Fruit fly (Drosophila melanogaster) whole organism, embryonic: Measurements from ENCODE around the gene pod1.

ENCODE experiments used
- Ada2b ChIP-seq: fragments of 200-800 bp; sonication (Bioruptor generic); IDR thresholded peaks from 2 replicates; pipeline ENCODE4 v1.3.6; 2022; ENCODE audit warnings: missing biosample characterization, missing genetic modification characterization
- CG11723 ChIP-seq: fragments of 200-800 bp; sonication (Bioruptor generic); optimal IDR thresholded peaks from 2 replicates; lab custom pipeline; 2017; ENCODE audit warnings: missing biosample characterization, mild to moderate bottlenecking, missing genetic modification characterization
- CG1233 ChIP-seq: fragments of 200-800 bp; sonication (Bioruptor generic); optimal IDR thresholded peaks from 4 replicates; lab custom pipeline; 2018; ENCODE audit warnings: missing biosample characterization, mild to moderate bottlenecking, missing genetic modification characterization
- CG12659 ChIP-seq: fragments of 200-800 bp; sonication (Bioruptor generic); optimal IDR thresholded peaks from 3 replicates; lab custom pipeline; 2017; ENCODE audit warnings: mild to moderate bottlenecking, missing biosample characterization, missing genetic modification reagents, missing genetic modification characterization
- CG12769 ChIP-seq: fragments of 200-800 bp; sonication (Bioruptor generic); optimal IDR thresholded peaks from 2 replicates; lab custom pipeline; 2019; ENCODE audit warnings: missing biosample characterization, mild to moderate bottlenecking, missing genetic modification characterization, moderate library complexity
- CG13123 ChIP-seq: fragments of 200-800 bp; sonication (Bioruptor generic); optimal IDR thresholded peaks from 2 replicates; lab custom pipeline; 2016; ENCODE audit warnings: missing biosample characterization, missing genetic modification characterization
- CG1647 ChIP-seq: fragments of 200-800 bp; sonication (Bioruptor generic); optimal IDR thresholded peaks from 3 replicates; lab custom pipeline; 2016; ENCODE audit warnings: missing biosample characterization, missing genetic modification characterization
- CG17385 ChIP-seq: fragments of 200-800 bp; sonication (Bioruptor generic); optimal IDR thresholded peaks from 3 replicates; lab custom pipeline; 2018; ENCODE audit warnings: missing biosample characterization, mild to moderate bottlenecking, missing genetic modification characterization
- CG18764 ChIP-seq: fragments of 200-800 bp; sonication (Bioruptor generic); optimal IDR thresholded peaks from 3 replicates; lab custom pipeline; 2016; ENCODE audit warnings: missing biosample characterization, missing genetic modification characterization
- CG2116 ChIP-seq: fragments of 200-800 bp; sonication (Bioruptor generic); optimal IDR thresholded peaks from 3 replicates; lab custom pipeline; 2018; ENCODE audit warnings: missing biosample characterization, mild to moderate bottlenecking, missing genetic modification characterization
- CG2199 ChIP-seq: fragments of 200-800 bp; sonication (Bioruptor generic); IDR thresholded peaks from 3 replicates; pipeline ENCODE4 v1.3.6; 2022; ENCODE audit warnings: missing biosample characterization, missing genetic modification characterization
- CG2712 ChIP-seq: fragments of 200-800 bp; optimal IDR thresholded peaks from 3 replicates; lab custom pipeline; 2019; ENCODE audit warnings: missing biosample characterization, mild to moderate bottlenecking, missing genetic modification characterization, moderate library complexity
- CG2889 ChIP-seq: fragments of 200-800 bp; sonication (Bioruptor generic); IDR thresholded peaks from 3 replicates; pipeline ENCODE4 v1.3.6; 2022; ENCODE audit warnings: missing biosample characterization, missing genetic modification characterization
- CG32767 ChIP-seq: fragments of 200-800 bp; sonication (Bioruptor generic); IDR thresholded peaks from 2 replicates; pipeline ENCODE4 v1.3.6; 2022; ENCODE audit warnings: missing biosample characterization, missing genetic modification characterization
- CG33557 ChIP-seq: fragments of 200-800 bp; sonication (Bioruptor generic); optimal IDR thresholded peaks from 2 replicates; lab custom pipeline; 2019; ENCODE audit warnings: missing biosample characterization, mild to moderate bottlenecking, missing genetic modification characterization, moderate library complexity
- CG34224 ChIP-seq: fragments of 200-800 bp; sonication (Bioruptor generic); IDR thresholded peaks from 3 replicates; pipeline ENCODE4 v1.3.6; 2022; ENCODE audit warnings: missing biosample characterization, missing genetic modification characterization; ENCODE audit not compliant: partially characterized antibody
- CG3838 ChIP-seq: fragments of 200-800 bp; sonication (Bioruptor generic); optimal IDR thresholded peaks from 3 replicates; lab custom pipeline; 2016; ENCODE audit warnings: missing biosample characterization, missing genetic modification characterization
- CG3995 ChIP-seq: fragments of 200-800 bp; sonication (Bioruptor generic); optimal IDR thresholded peaks from 3 replicates; lab custom pipeline; 2016; ENCODE audit warnings: missing biosample characterization, missing genetic modification characterization
- CG43689 ChIP-seq: fragments of 200-800 bp; sonication (Bioruptor generic); IDR thresholded peaks from 2 replicates; pipeline ENCODE4 v1.3.6; 2022; ENCODE audit warnings: missing biosample characterization, missing genetic modification characterization
- CG4617 ChIP-seq: fragments of 200-800 bp; sonication (Bioruptor generic); optimal IDR thresholded peaks from 3 replicates; lab custom pipeline; 2016; ENCODE audit warnings: missing biosample characterization, missing genetic modification characterization, borderline replicate concordance
- CG4730 ChIP-seq: fragments of 200-800 bp; sonication (Bioruptor generic); IDR thresholded peaks from 2 replicates; pipeline ENCODE4 v1.3.6; 2022; ENCODE audit warnings: missing biosample characterization, missing genetic modification characterization
- CG7987 ChIP-seq: fragments of 200-800 bp; sonication (Bioruptor generic); optimal IDR thresholded peaks from 2 replicates; lab custom pipeline; 2018; ENCODE audit warnings: missing biosample characterization, mild to moderate bottlenecking, missing genetic modification characterization, moderate library complexity
- CG8924 ChIP-seq: fragments of 200-800 bp; optimal IDR thresholded peaks from 3 replicates; lab custom pipeline; 2019; ENCODE audit warnings: missing biosample characterization, mild to moderate bottlenecking, missing genetic modification characterization, moderate library complexity
- D ChIP-seq, 2 experiments: fragments of 200-800 bp in 1 of 2; fragments of >200 bp in 1 of 2; sonication (Bioruptor generic) in 1 of 2; optimal IDR thresholded peaks; 2 replicates in 1 of 2; 3 replicates in 1 of 2; lab custom pipeline; 2017; ENCODE audit warnings: mild to moderate bottlenecking in 1 of 2, missing biosample characterization in 1 of 2, missing genetic modification characterization in 1 of 2, missing genetic modification reagents in 1 of 2
- D19B ChIP-seq: fragments of 200-800 bp; sonication (Bioruptor generic); optimal IDR thresholded peaks from 2 replicates; lab custom pipeline; 2017; ENCODE audit warnings: missing biosample characterization, mild to moderate bottlenecking, missing genetic modification characterization
- Dip2 ChIP-seq: fragments of 200-800 bp; sonication (Bioruptor generic); IDR thresholded peaks from 2 replicates; pipeline ENCODE4 v1.3.6; 2022; ENCODE audit warnings: missing biosample characterization, missing genetic modification characterization
- HmgZ ChIP-seq: fragments of 200-800 bp; sonication (Bioruptor generic); optimal IDR thresholded peaks from 2 replicates; lab custom pipeline; 2018; ENCODE audit warnings: missing biosample characterization, mild to moderate bottlenecking, missing genetic modification characterization
- Lpt ChIP-seq: fragments of >200 bp; optimal IDR thresholded peaks from 2 replicates; lab custom pipeline; 2018; ENCODE audit warnings: missing biosample characterization, missing genetic modification characterization
- Meics ChIP-seq: fragments of 200-800 bp; sonication (Bioruptor generic); optimal IDR thresholded peaks from 2 replicates; lab custom pipeline; 2017; ENCODE audit warnings: missing biosample characterization, mild to moderate bottlenecking, missing genetic modification characterization
- NC2β ChIP-seq: fragments of 200-800 bp; sonication (Bioruptor generic); optimal IDR thresholded peaks from 2 replicates; lab custom pipeline; 2016; ENCODE audit warnings: missing biosample characterization, missing genetic modification characterization
- Optix ChIP-seq: fragments of 200-800 bp; sonication (Bioruptor generic); IDR thresholded peaks from 3 replicates; pipeline ENCODE4 v1.3.6; 2022; ENCODE audit warnings: missing biosample characterization, missing genetic modification characterization
- Pdp1 ChIP-seq, 2 experiments: fragments of 200-800 bp; sonication (Bioruptor generic); optimal IDR thresholded peaks; 3 replicates each; lab custom pipeline; 2016; ENCODE audit warnings: missing biosample characterization in 2 of 2, missing genetic modification characterization in 2 of 2, mild to moderate bottlenecking in 1 of 2, moderate library complexity in 1 of 2
- Sox102F ChIP-seq: fragments of 200-800 bp; sonication (Bioruptor generic); optimal IDR thresholded peaks from 2 replicates; lab custom pipeline; 2018; ENCODE audit warnings: missing biosample characterization, mild to moderate bottlenecking, missing genetic modification characterization, moderate library complexity
- Ssrp ChIP-seq: fragments of 200-800 bp; sonication (Bioruptor generic); optimal IDR thresholded peaks from 2 replicates; lab custom pipeline; 2018; ENCODE audit warnings: missing biosample characterization, mild to moderate bottlenecking, missing genetic modification characterization, moderate library complexity
- Taf1 ChIP-seq: fragments of 200-800 bp; sonication (Bioruptor generic); IDR thresholded peaks from 2 replicates; pipeline ENCODE4 v1.3.6; 2022; ENCODE audit warnings: missing biosample characterization, missing genetic modification characterization
- aop ChIP-seq: fragments of 200-800 bp; sonication (Bioruptor generic); IDR thresholded peaks from 2 replicates; pipeline ENCODE4 v1.3.6; 2022; ENCODE audit warnings: missing biosample characterization, missing genetic modification characterization
- bigmax ChIP-seq: fragments of 200-800 bp; sonication (Bioruptor generic); optimal IDR thresholded peaks from 2 replicates; lab custom pipeline; 2018; ENCODE audit warnings: missing biosample characterization, mild to moderate bottlenecking, missing genetic modification characterization
- cad ChIP-seq: fragments of >200 bp; optimal IDR thresholded peaks from 2 replicates; lab custom pipeline; 2017; ENCODE audit warnings: missing biosample characterization, missing genetic modification characterization
- chinmo ChIP-seq: fragments of 200-800 bp; sonication (Bioruptor generic); IDR thresholded peaks from 4 replicates; pipeline ENCODE4 v1.3.6; 2022; ENCODE audit warnings: missing biosample characterization, missing genetic modification characterization; ENCODE audit not compliant: partially characterized antibody
- emc ChIP-seq: fragments of 200-800 bp; sonication (Bioruptor generic); optimal IDR thresholded peaks from 2 replicates; lab custom pipeline; 2016; ENCODE audit warnings: missing biosample characterization, missing genetic modification characterization
- fru ChIP-seq: fragments of >200 bp; optimal IDR thresholded peaks from 2 replicates; lab custom pipeline; 2017
- jigr1 ChIP-seq: fragments of 200-800 bp; sonication (Bioruptor generic); IDR thresholded peaks from 3 replicates; pipeline ENCODE4 v1.3.6; 2022; ENCODE audit warnings: missing biosample characterization, missing genetic modification characterization
- kah ChIP-seq: fragments of 200-800 bp; sonication (Bioruptor generic); optimal IDR thresholded peaks from 2 replicates; lab custom pipeline; 2018; ENCODE audit warnings: missing biosample characterization, mild to moderate bottlenecking, missing genetic modification characterization
- kay ChIP-seq: fragments of 200-800 bp; sonication (Bioruptor generic); optimal IDR thresholded peaks from 2 replicates; lab custom pipeline; 2016; ENCODE audit warnings: missing biosample characterization, missing genetic modification characterization
- tin ChIP-seq: fragments of 200-800 bp; sonication (Bioruptor generic); optimal IDR thresholded peaks from 3 replicates; lab custom pipeline; 2016; ENCODE audit warnings: missing biosample characterization, missing genetic modification characterization
- tio ChIP-seq: fragments of 200-800 bp; sonication (Bioruptor generic); optimal IDR thresholded peaks from 2 replicates; lab custom pipeline; 2017; ENCODE audit warnings: missing biosample characterization, missing genetic modification characterization, inconsistent platforms
- unpg ChIP-seq: fragments of 200-800 bp; sonication (Bioruptor generic); optimal IDR thresholded peaks from 3 replicates; lab custom pipeline; 2018; ENCODE audit warnings: missing biosample characterization, mild to moderate bottlenecking, missing genetic modification characterization, moderate library complexity
- wor ChIP-seq: fragments of 200-800 bp; sonication (Bioruptor generic); IDR thresholded peaks from 2 replicates; pipeline ENCODE4 v1.3.6; 2022; ENCODE audit warnings: missing biosample characterization, missing genetic modification characterization
- zen2 ChIP-seq: fragments of 200-800 bp; sonication (Bioruptor generic); IDR thresholded peaks from 3 replicates; pipeline ENCODE4 v1.3.6; 2022; ENCODE audit warnings: missing biosample characterization, missing genetic modification characterization; ENCODE audit not compliant: partially characterized antibody

The pod1 gene

DNA sequence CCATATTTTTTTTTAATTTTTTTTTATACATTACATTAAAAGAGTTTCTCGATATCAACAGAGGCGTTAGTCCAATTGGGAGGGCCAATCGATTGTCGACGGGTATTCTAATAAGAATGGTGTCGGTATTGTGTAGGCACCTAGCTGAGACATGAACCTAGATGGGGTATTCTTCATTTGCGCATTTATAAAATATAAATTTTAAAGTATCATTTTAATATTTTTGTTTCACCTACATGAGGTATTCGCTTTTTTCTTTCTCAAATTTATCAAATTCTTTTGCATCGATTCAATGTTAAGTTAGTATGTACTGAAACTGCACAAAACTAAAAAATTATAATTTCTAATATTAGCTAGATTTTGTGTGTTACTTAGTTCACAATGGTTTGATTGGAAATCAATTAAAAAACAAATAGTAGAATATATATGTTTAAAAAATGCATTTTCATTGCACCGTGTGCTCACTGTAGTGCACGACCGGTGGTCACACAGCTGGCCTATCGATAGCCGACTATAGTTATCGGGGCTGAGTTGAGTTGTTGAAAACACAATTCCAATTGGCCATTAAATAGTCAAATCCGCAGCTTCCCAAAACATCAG is 40.5 kb downstream of the pod1 start, which contains the start of the genes CG14435 and Tmf (continued):
- peak; percentile 58 for TF ChIP-seq kay (GFP tag; lab: Kevin White, UChicago)
- TF ChIP-seq D19B = peak; percentile 69
- TF ChIP-seq CG32767 = peak; percentile 80
- no peak for TF ChIP-seq D (optimal IDR thresholded peaks at IDR 0.05; lab: Kevin White, UChicago)
- peak; percentile 76 for TF ChIP-seq D (GFP tag; optimal IDR thresholded peaks at IDR 0.05; lab: Kevin White, UChicago)
- TF ChIP-seq aop (GFP tag; lab: Robert Waterston, UW) = 0 out of 2 replicates have a peak, but pooled peaks have one; percentile 47
- 0 out of 3 replicates have a peak, but pooled peaks have one; percentile 30 for TF ChIP-seq CG34224 (GFP tag; lab: Robert Waterston, UW)
- TF ChIP-seq CG2889 (GFP tag; lab: Robert Waterston, UW) = peak; percentile 78
- TF ChIP-seq Ssrp (tag; lab: Kevin White, UChicago) = peak; percentile 82
- TF ChIP-seq Lpt = no peak
- peak; percentile 91 for TF ChIP-seq CG2712 (tag; lab: Kevin White, UChicago)
- no peak for TF ChIP-seq cad
- TF ChIP-seq CG33557 (GFP tag; lab: Kevin White, UChicago) = peak; percentile 78
- no peak for TF ChIP-seq emc (GFP tag; lab: Kevin White, UChicago)
- TF ChIP-seq HmgZ = peak; percentile 57
- TF ChIP-seq bigmax = no peak
- TF ChIP-seq CG17385 (GFP tag; lab: Kevin White, UChicago) = peak; percentile 74
- peak; percentile 84 for TF ChIP-seq unpg
- TF ChIP-seq fru (lab: Kevin White, UChicago) = no peak
- peak; percentile 74 for TF ChIP-seq CG4730 (GFP tag; lab: Robert Waterston, UW)
- TF ChIP-seq CG3995 = peak; percentile 26
- TF ChIP-seq zen2 = peak; percentile 29; the same call in 1 of the 3 replicates
- TF ChIP-seq Dip2 (GFP tag; lab: Robert Waterston, UW) = 0 out of 2 replicates have a peak, but pooled peaks have one; percentile 27
- TF ChIP-seq tin (GFP tag; lab: Kevin White, UChicago) = peak; percentile 78
- TF ChIP-seq CG43689 = peak; percentile 66; the same call in 1 of the 2 replicates
- TF ChIP-seq CG11723 (GFP tag; lab: Kevin White, UChicago) = peak; percentile 63
- peak; percentile 84 for TF ChIP-seq Ada2b
- peak; percentile 86 for TF ChIP-seq Meics
- peak; percentile 62 for TF ChIP-seq CG13123 (GFP tag; lab: Kevin White, UChicago)
- TF ChIP-seq CG18764 (GFP tag; lab: Kevin White, UChicago) = peak; percentile 56
- TF ChIP-seq wor (GFP tag; lab: Robert Waterston, UW) = peak; percentile 75
- no peak for TF ChIP-seq CG12769 (tag; lab: Kevin White, UChicago)
- peak; percentile 93 for TF ChIP-seq CG12659 (GFP tag; lab: Kevin White, UChicago)
- peak; percentile 79 for TF ChIP-seq CG2116 (GFP tag; lab: Kevin White, UChicago)
- TF ChIP-seq tio = peak; percentile 52
- TF ChIP-seq Pdp1 (GFP tag; optimal IDR thresholded peaks at IDR 0.05; lab: Kevin White, UChicago) = peak; percentile 48 to 75
- TF ChIP-seq Taf1 (GFP tag; lab: Robert Waterston, UW) = peak; percentile 73
- peak; percentile 82 for TF ChIP-seq CG1233 (GFP tag; lab: Kevin White, UChicago)
- TF ChIP-seq NC2β (GFP tag; lab: Kevin White, UChicago) = peak; percentile 31
- no peak for TF ChIP-seq CG4617 (GFP tag; lab: Kevin White, UChicago)
- 0 out of 3 replicates have a peak, but pooled peaks have one; percentile 46 for TF ChIP-seq Optix (GFP tag; lab: Robert Waterston, UW)
- peak; percentile 35 for TF ChIP-seq CG1647 (GFP tag; lab: Kevin White, UChicago)
- 0 out of 4 replicates have a peak, but pooled peaks have one; percentile 48 for TF ChIP-seq chinmo
- 0 out of 3 replicates have a peak, but pooled peaks have one; percentile 24 for TF ChIP-seq CG2199 (GFP tag; lab: Robert Waterston, UW)
- peak; percentile 66; the same call in 1 of the 3 replicates for TF ChIP-seq jigr1 (GFP tag; lab: Robert Waterston, UW)
- peak; percentile 2 for TF ChIP-seq CG7987
- TF ChIP-seq CG8924 (tag; lab: Kevin White, UChicago) = peak; percentile 90
- TF ChIP-seq kah (GFP tag; lab: Kevin White, UChicago) = peak; percentile 59
- peak; percentile 18 for TF ChIP-seq CG3838
- peak; percentile 9 for TF ChIP-seq Sox102F (GFP tag; lab: Kevin White, UChicago)
